Worm (Caenorhabditis elegans): Measurements from ENCODE around the gene rabx-5.

DNA sequence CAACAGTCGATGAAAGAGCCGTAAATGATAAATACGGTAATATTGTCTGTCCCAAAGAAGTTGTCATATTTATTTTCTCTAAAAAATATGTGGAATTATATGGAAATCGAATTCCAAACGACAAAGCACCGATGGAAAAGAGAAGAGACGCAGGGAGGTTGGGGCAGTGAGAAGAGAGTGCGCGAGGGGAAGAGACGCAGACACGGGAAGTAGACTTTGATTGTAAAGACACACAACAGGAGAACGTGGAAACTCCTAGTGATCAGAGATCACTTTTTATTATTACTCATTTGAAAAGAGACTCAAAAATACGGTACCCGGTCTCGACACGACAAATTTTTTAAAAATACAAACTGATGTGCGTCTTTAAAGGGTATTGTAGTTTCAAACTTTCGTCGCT, 23.2 kb downstream of the rabx-5 start:
- TF ChIP-seq nhr-28 (tag; optimal IDR thresholded peaks at IDR 0.05) (no peak), nhr-19 (GFP tag; conservative IDR thresholded peaks at IDR 0.05) (no peak), fkh-10 (GFP tag; optimal IDR thresholded peaks at IDR 0.05) (no peak), skn-1 (tag; optimal IDR thresholded peaks at IDR 0.05) (peak; percentile 31), lin-39 (tag; optimal IDR thresholded peaks at IDR 0.05) (no peak), ztf-4 (tag; optimal IDR thresholded peaks at IDR 0.05) (no peak), lin-35 (GFP tag; optimal IDR thresholded peaks at IDR 0.05) (peak; percentile 26 to 43), alr-1 (tag; optimal IDR thresholded peaks at IDR 0.05; ENCODE audit: borderline replicate concordance) (no peak), lir-3 (tag; optimal IDR thresholded peaks at IDR 0.05; ENCODE audit: poor library complexity) (peak; percentile 8), lsy-2 (tag; optimal IDR thresholded peaks at IDR 0.05) (peak; percentile 45 to 59), nhr-76 (tag; optimal IDR thresholded peaks at IDR 0.05) (no peak), nhr-12 (tag; optimal IDR thresholded peaks at IDR 0.05) (no peak)
